Worm (Caenorhabditis elegans) whole organism, L1 larva: ENCODE data around the gene ZK666.11.

Experiments
- F16B12.6 ChIP-seq: fragments of 150-350 bp; optimal IDR thresholded peaks from 2 replicates; lab custom pipeline; 2014; ENCODE audit warnings: missing biosample characterization, missing genetic modification characterization
- aly-2 ChIP-seq: fragments of 150-350 bp; optimal IDR thresholded peaks from 2 replicates; lab custom pipeline; 2014; ENCODE audit warnings: missing biosample characterization, missing genetic modification characterization
- blmp-1 ChIP-seq: fragments of 150-350 bp; optimal IDR thresholded peaks from 2 replicates; lab custom pipeline; 2014; ENCODE audit warnings: missing biosample characterization, missing genetic modification characterization
- ceh-63 ChIP-seq: fragments of 200-800 bp; sonication (Bioruptor generic); optimal IDR thresholded peaks from 2 replicates; lab custom pipeline; 2018; ENCODE audit warnings: mild to moderate bottlenecking, missing genetic modification characterization, missing compliant biosample characterization
- ceh-8 ChIP-seq: fragments of 200-800 bp; sonication (Bioruptor generic); optimal IDR thresholded peaks from 2 replicates; lab custom pipeline; 2018; ENCODE audit warnings: mild to moderate bottlenecking, missing genetic modification characterization, moderate library complexity, missing compliant biosample characterization
- ceh-82 ChIP-seq, 3 experiments: fragments of 150-350 bp in 1 of 3; sonication (generic microtip) in 2 of 3; optimal IDR thresholded peaks; 2 replicates each; lab custom pipeline; 2014 to 2017; ENCODE audit warnings: missing biosample characterization in 3 of 3, missing genetic modification characterization in 3 of 3
- ces-1 ChIP-seq: fragments of 150-350 bp; optimal IDR thresholded peaks from 2 replicates; lab custom pipeline; 2014; ENCODE audit warnings: missing biosample characterization, missing genetic modification reagents, missing genetic modification characterization
- dpl-1 ChIP-seq, 3 experiments: fragments of 150-350 bp in 2 of 3; sonication (generic microtip) in 1 of 3; optimal IDR thresholded peaks; 2 replicates each; lab custom pipeline; 2014 to 2017; ENCODE audit warnings: missing biosample characterization in 3 of 3, missing genetic modification characterization in 3 of 3, missing genetic modification reagents in 3 of 3
- dsc-1 ChIP-seq: sonication (generic microtip); optimal IDR thresholded peaks from 2 replicates; lab custom pipeline; 2016; ENCODE audit warnings: mild to moderate bottlenecking, missing genetic modification characterization, missing compliant biosample characterization
- efl-1 ChIP-seq, 4 experiments: fragments of 150-350 bp; optimal IDR thresholded peaks in 3 of 4; peaks in 1 of 4; 1 replicate in 1 of 4; 2 replicates in 3 of 4; lab custom pipeline; 2014; ENCODE audit warnings: missing biosample characterization in 2 of 4, missing genetic modification characterization in 2 of 4, missing genetic modification reagents in 2 of 4
- efl-3 ChIP-seq: fragments of 200-800 bp; sonication (Bioruptor generic); optimal IDR thresholded peaks from 2 replicates; lab custom pipeline; 2018; ENCODE audit warnings: mild to moderate bottlenecking, missing genetic modification characterization, missing compliant biosample characterization
- egl-13 ChIP-seq: sonication (generic microtip); optimal IDR thresholded peaks from 2 replicates; lab custom pipeline; 2016; ENCODE audit warnings: missing genotype, missing genetic modification reagents, missing genetic modification characterization, missing compliant biosample characterization
- egl-27 ChIP-seq, 2 experiments: fragments of 150-350 bp in 1 of 2; sonication (generic microtip); optimal IDR thresholded peaks; 3 replicates each; lab custom pipeline; 2017 to 2018; ENCODE audit warnings: missing biosample characterization in 2 of 2, missing genetic modification characterization in 2 of 2, missing genetic modification reagents in 2 of 2
- elt-2 ChIP-seq: sonication (generic microtip); optimal IDR thresholded peaks from 2 replicates; lab custom pipeline; 2016; ENCODE audit warnings: missing genetic modification characterization, mild to moderate bottlenecking, inconsistent platforms, missing compliant biosample characterization, missing genetic modification reagents
- elt-3 ChIP-seq, 6 experiments: fragments of 150-350 bp in 1 of 6; sonication (generic microtip); optimal IDR thresholded peaks; 2 replicates each; lab custom pipeline; 2017 to 2018; ENCODE audit warnings: missing biosample characterization in 6 of 6, missing genetic modification characterization in 6 of 6, inconsistent platforms in 1 of 6
- fkh-10 ChIP-seq: sonication (generic microtip); optimal IDR thresholded peaks from 2 replicates; lab custom pipeline; 2017; ENCODE audit warnings: missing biosample characterization, missing genetic modification reagents, missing genetic modification characterization
- fkh-4 ChIP-seq: sonication (generic microtip); optimal IDR thresholded peaks from 2 replicates; lab custom pipeline; 2016; ENCODE audit warnings: missing compliant biosample characterization, missing genetic modification characterization, borderline replicate concordance
- fkh-8 ChIP-seq: sonication (generic microtip); optimal IDR thresholded peaks from 2 replicates; lab custom pipeline; 2016; ENCODE audit warnings: mild to moderate bottlenecking, missing genetic modification characterization, missing compliant biosample characterization
- grh-1 ChIP-seq: fragments of 200-800 bp; sonication (Bioruptor generic); IDR thresholded peaks from 2 replicates; pipeline ENCODE4 v1.3.6; 2022; ENCODE audit warnings: missing genetic modification reagents, missing genetic modification characterization, missing compliant biosample characterization
- hlh-17 ChIP-seq: fragments of 200-800 bp; sonication (Bioruptor generic); optimal IDR thresholded peaks from 2 replicates; lab custom pipeline; 2018; ENCODE audit warnings: missing genetic modification characterization, mild to moderate bottlenecking, missing compliant biosample characterization, moderate library complexity, borderline replicate concordance
- hpl-2 ChIP-seq: fragments of 150-350 bp; optimal IDR thresholded peaks from 2 replicates; lab custom pipeline; 2014; ENCODE audit warnings: missing biosample characterization, missing genetic modification reagents, missing genetic modification characterization
- isw-1 ChIP-seq: fragments of 200-800 bp; sonication (Bioruptor generic); IDR thresholded peaks from 2 replicates; pipeline ENCODE4 v1.3.6; 2022; ENCODE audit warnings: missing genetic modification characterization, missing compliant biosample characterization
- jun-1 ChIP-seq: fragments of 150-350 bp; optimal IDR thresholded peaks from 2 replicates; lab custom pipeline; 2014; ENCODE audit warnings: missing biosample characterization, missing genetic modification reagents, missing genetic modification characterization
- lin-13 ChIP-seq: fragments of 150-350 bp; optimal IDR thresholded peaks from 2 replicates; lab custom pipeline; 2014; ENCODE audit warnings: missing biosample characterization, missing genetic modification reagents, missing genetic modification characterization
- lin-14 ChIP-seq: fragments of 200-800 bp; sonication (Bioruptor generic); optimal IDR thresholded peaks from 2 replicates; lab custom pipeline; 2018; ENCODE audit warnings: mild to moderate bottlenecking, missing genetic modification characterization, moderate library complexity, missing compliant biosample characterization
- lin-15B ChIP-seq: fragments of 150-350 bp; sonication (generic microtip); optimal IDR thresholded peaks from 3 replicates; lab custom pipeline; 2014; ENCODE audit warnings: missing biosample characterization, missing genetic modification characterization
- lin-39 ChIP-seq: fragments of 150-350 bp; optimal IDR thresholded peaks from 2 replicates; lab custom pipeline; 2014; ENCODE audit warnings: missing biosample characterization, missing genetic modification reagents, missing genetic modification characterization
- lir-3 ChIP-seq: sonication (generic microtip); optimal IDR thresholded peaks from 2 replicates; lab custom pipeline; 2016; ENCODE audit warnings: mild to moderate bottlenecking, missing genetic modification characterization, moderate library complexity, missing compliant biosample characterization; ENCODE audit not compliant: poor library complexity
- lsy-2 ChIP-seq, 2 experiments: fragments of 150-350 bp; optimal IDR thresholded peaks; 2 replicates each; lab custom pipeline; 2014; ENCODE audit warnings: missing biosample characterization in 2 of 2, missing genetic modification characterization in 2 of 2
- mef-2 ChIP-seq: fragments of 150-350 bp; optimal IDR thresholded peaks from 2 replicates; lab custom pipeline; 2014; ENCODE audit warnings: missing biosample characterization, missing genetic modification characterization
- mep-1 ChIP-seq: fragments of 150-350 bp; optimal IDR thresholded peaks from 2 replicates; lab custom pipeline; 2014; ENCODE audit warnings: missing biosample characterization, missing genetic modification characterization
- nhr-11 ChIP-seq: fragments of 150-350 bp; optimal IDR thresholded peaks from 2 replicates; lab custom pipeline; 2014; ENCODE audit warnings: missing biosample characterization, missing genetic modification characterization
- nhr-12 ChIP-seq: sonication (generic microtip); optimal IDR thresholded peaks from 2 replicates; lab custom pipeline; 2017; ENCODE audit warnings: missing biosample characterization, missing genetic modification characterization
- nhr-20 ChIP-seq: sonication (generic microtip); optimal IDR thresholded peaks from 2 replicates; lab custom pipeline; 2016; ENCODE audit warnings: mild to moderate bottlenecking, missing genetic modification characterization, missing compliant biosample characterization
- nhr-237 ChIP-seq: fragments of 150-350 bp; optimal IDR thresholded peaks from 2 replicates; lab custom pipeline; 2014; ENCODE audit warnings: missing biosample characterization, missing genetic modification characterization
- nhr-71 ChIP-seq: sonication (generic microtip); optimal IDR thresholded peaks from 2 replicates; lab custom pipeline; 2016; ENCODE audit warnings: mild to moderate bottlenecking, missing genetic modification characterization, moderate library complexity, missing compliant biosample characterization
- nhr-85 ChIP-seq: sonication (generic microtip); peaks from one replicate; lab custom pipeline; 2016; ENCODE audit warnings: missing genetic modification characterization, inconsistent platforms, missing compliant biosample characterization
- pax-3 ChIP-seq: fragments of 200-800 bp; sonication (Bioruptor generic); optimal IDR thresholded peaks from 2 replicates; lab custom pipeline; 2018; ENCODE audit warnings: mild to moderate bottlenecking, missing genetic modification characterization, moderate library complexity, missing compliant biosample characterization
- pqm-1 ChIP-seq: sonication (generic microtip); optimal IDR thresholded peaks from 3 replicates; lab custom pipeline; 2017; ENCODE audit warnings: missing biosample characterization, missing genetic modification characterization
- snpc-4 ChIP-seq: fragments of 150-350 bp; optimal IDR thresholded peaks from 2 replicates; lab custom pipeline; 2014; ENCODE audit warnings: missing biosample characterization, missing genetic modification characterization
- snu-23 ChIP-seq: sonication (generic microtip); optimal IDR thresholded peaks from 2 replicates; lab custom pipeline; 2016; ENCODE audit warnings: missing genetic modification characterization, missing compliant biosample characterization
- sox-4 ChIP-seq: sonication (generic microtip); optimal IDR thresholded peaks from 2 replicates; lab custom pipeline; 2016; ENCODE audit warnings: missing genetic modification characterization, missing compliant biosample characterization
- sup-37 ChIP-seq: fragments of 200-800 bp; sonication (Bioruptor generic); optimal IDR thresholded peaks from 2 replicates; lab custom pipeline; 2018; ENCODE audit warnings: mild to moderate bottlenecking, missing genetic modification characterization, missing compliant biosample characterization
- swsn-7 ChIP-seq: sonication (generic microtip); optimal IDR thresholded peaks from 2 replicates; lab custom pipeline; 2016; ENCODE audit warnings: missing genetic modification characterization, missing compliant biosample characterization
- tbx-2 ChIP-seq: sonication (generic microtip); optimal IDR thresholded peaks from 2 replicates; lab custom pipeline; 2016; ENCODE audit warnings: missing genetic modification characterization, missing compliant biosample characterization
- tlp-1 ChIP-seq: fragments of 150-350 bp; optimal IDR thresholded peaks from 2 replicates; lab custom pipeline; 2014; ENCODE audit warnings: missing biosample characterization, missing genetic modification characterization
- unc-130 ChIP-seq: fragments of 150-350 bp; optimal IDR thresholded peaks from 2 replicates; lab custom pipeline; 2017; ENCODE audit warnings: missing biosample characterization, missing genetic modification characterization, inconsistent platforms
- zag-1 ChIP-seq: fragments of 150-350 bp; optimal IDR thresholded peaks from 2 replicates; lab custom pipeline; 2014; ENCODE audit warnings: missing biosample characterization, missing genetic modification characterization
- zip-4 ChIP-seq: fragments of 200-800 bp; sonication (Bioruptor generic); optimal IDR thresholded peaks from 2 replicates; lab custom pipeline; 2018; ENCODE audit warnings: mild to moderate bottlenecking, missing genetic modification characterization, moderate library complexity, missing compliant biosample characterization
- ztf-4 ChIP-seq: fragments of 150-350 bp; optimal IDR thresholded peaks from 2 replicates; lab custom pipeline; 2014; ENCODE audit warnings: missing biosample characterization, missing genetic modification characterization

ZK666.11 gene

ce11 chrII:10502491-10503063 is 20.3 kb downstream of the ZK666.11 start, which contains the start of gene myrf-1 (continued):
- TF ChIP-seq efl-1 (optimal IDR thresholded peaks at IDR 0.05; lab: Kevin White, UChicago) (peak; percentile 72 to 79), efl-1 (GFP tag; optimal IDR thresholded peaks at IDR 0.05 in 1 of 2; lab: Kevin White, UChicago) (peak; percentile 55 to 91), nhr-85 (tag; lab: Kevin White, UChicago) (peak; percentile 99), pqm-1 (tag; lab: Kevin White, UChicago) (no peak), pax-3 (tag; lab: Kevin White, UChicago) (peak; percentile 37), ceh-8 (GFP tag; lab: Kevin White, UChicago) (peak; percentile 85), egl-13 (tag; lab: Kevin White, UChicago) (peak; percentile 84), sox-4 (tag; lab: Kevin White, UChicago) (peak; percentile 54), lsy-2 (tag; optimal IDR thresholded peaks at IDR 0.05; lab: Kevin White, UChicago) (peak; percentile 68 to 76), mef-2 (peak; percentile 10), fkh-10 (GFP tag; lab: Kevin White, UChicago) (peak; percentile 66), aly-2 (tag; lab: Kevin White, UChicago) (no peak), ces-1 (no peak), tlp-1 (tag; lab: Kevin White, UChicago) (no peak), sup-37 (GFP tag; lab: Kevin White, UChicago) (no peak), jun-1 (tag; lab: Kevin White, UChicago) (peak; percentile 92), lin-13 (peak; percentile 52), lin-15B (tag; lab: Kevin White, UChicago) (peak; percentile 15), F16B12.6 (peak; percentile 13), elt-3 (tag; optimal IDR thresholded peaks at IDR 0.05; lab: Kevin White, UChicago) (peak in 1 of 6 experiments; percentile 9), zip-4 (GFP tag; lab: Kevin White, UChicago) (peak; percentile 36), unc-130 (tag; lab: Kevin White, UChicago) (peak; percentile 70), snu-23 (GFP tag; lab: Kevin White, UChicago) (peak; percentile 88), tbx-2 (tag; lab: Kevin White, UChicago) (peak; percentile 85), isw-1 (GFP tag; lab: Robert Waterston, UW) (peak; percentile 66), grh-1 (GFP tag; lab: Robert Waterston, UW) (peak; percentile 64), lin-39 (tag; lab: Kevin White, UChicago) (no peak), swsn-7 (tag; lab: Kevin White, UChicago) (peak; percentile 89), ceh-82 (tag; optimal IDR thresholded peaks at IDR 0.05; lab: Kevin White, UChicago) (peak; percentile 49 to 91 (median 53)), nhr-20 (tag; lab: Kevin White, UChicago) (peak; percentile 85), elt-2 (tag; lab: Kevin White, UChicago) (peak; percentile 66), lir-3 (peak; percentile 58), efl-3 (GFP tag; lab: Kevin White, UChicago) (peak; percentile 22), ztf-4 (tag; lab: Kevin White, UChicago) (peak; percentile 80), dsc-1 (tag; lab: Kevin White, UChicago) (peak; percentile 77), fkh-8 (peak; percentile 90), nhr-237 (tag; lab: Kevin White, UChicago) (peak; percentile 51), nhr-12 (tag; lab: Kevin White, UChicago) (no peak)

- peak; percentile 13 for TF ChIP-seq nhr-20 (tag; lab: Kevin White, UChicago)
- TF ChIP-seq fkh-4 (tag; lab: Kevin White, UChicago), result no peak
- no peak for TF ChIP-seq unc-130 (tag; lab: Kevin White, UChicago)
- no peak for TF ChIP-seq egl-27 (tag; optimal IDR thresholded peaks at IDR 0.05; lab: Kevin White, UChicago)
- TF ChIP-seq mef-2, result no peak
- TF ChIP-seq nhr-11 (tag; lab: Kevin White, UChicago), result no peak
- TF ChIP-seq lin-14 (GFP tag; lab: Kevin White, UChicago), result peak; percentile 57
- TF ChIP-seq dpl-1 (GFP tag; optimal IDR thresholded peaks at IDR 0.05; lab: Kevin White, UChicago), result no peak
- TF ChIP-seq ztf-4 (tag; lab: Kevin White, UChicago), result no peak
- no peak for TF ChIP-seq efl-1 (optimal IDR thresholded peaks at IDR 0.05; lab: Kevin White, UChicago)
- TF ChIP-seq efl-1 (GFP tag; optimal IDR thresholded peaks at IDR 0.05 in 1 of 2; lab: Kevin White, UChicago), result peak in 1 of 2 experiments; percentile 1
- peak; percentile 23 for TF ChIP-seq nhr-71
- TF ChIP-seq mep-1 (tag; lab: Kevin White, UChicago), result peak; percentile 40
- no peak for TF ChIP-seq snpc-4 (tag; lab: Kevin White, UChicago)
- no peak for TF ChIP-seq hpl-2 (GFP tag; lab: Kevin White, UChicago)
- no peak for TF ChIP-seq zag-1
- TF ChIP-seq nhr-85 (tag; lab: Kevin White, UChicago), result peak; percentile 30
- peak in 1 of 2 experiments; percentile 19 for TF ChIP-seq lsy-2 (tag; optimal IDR thresholded peaks at IDR 0.05; lab: Kevin White, UChicago)
- TF ChIP-seq hlh-17 (GFP tag; lab: Kevin White, UChicago), result no peak
- no peak for TF ChIP-seq ceh-63 (GFP tag; lab: Kevin White, UChicago)
- peak; percentile 62 for TF ChIP-seq blmp-1
- TF ChIP-seq pax-3 (tag; lab: Kevin White, UChicago), result no peak
Measured at ce11 chrII:10504729-10505128, 22.4 kb downstream of the ZK666.11 start.
